Worm (Caenorhabditis elegans) whole organism, L1 larva: ENCODE data around the gene bud-13.

Source experiments
- fos-1 ChIP-seq: fragments of 150-350 bp; optimal IDR thresholded peaks from 2 replicates; lab custom pipeline; 2014; ENCODE audit warnings: missing biosample characterization, missing genetic modification characterization
- nhr-28 ChIP-seq: fragments of 150-350 bp; optimal IDR thresholded peaks from 2 replicates; lab custom pipeline; 2014; ENCODE audit warnings: missing biosample characterization, missing genetic modification characterization
- nhr-76 ChIP-seq: sonication (generic microtip); optimal IDR thresholded peaks from 2 replicates; lab custom pipeline; 2017; ENCODE audit warnings: missing biosample characterization, missing genetic modification characterization
- unc-30 ChIP-seq: sonication (generic microtip); optimal IDR thresholded peaks from 2 replicates; lab custom pipeline; 2017; ENCODE audit warnings: missing biosample characterization, missing genetic modification characterization

DNA sequence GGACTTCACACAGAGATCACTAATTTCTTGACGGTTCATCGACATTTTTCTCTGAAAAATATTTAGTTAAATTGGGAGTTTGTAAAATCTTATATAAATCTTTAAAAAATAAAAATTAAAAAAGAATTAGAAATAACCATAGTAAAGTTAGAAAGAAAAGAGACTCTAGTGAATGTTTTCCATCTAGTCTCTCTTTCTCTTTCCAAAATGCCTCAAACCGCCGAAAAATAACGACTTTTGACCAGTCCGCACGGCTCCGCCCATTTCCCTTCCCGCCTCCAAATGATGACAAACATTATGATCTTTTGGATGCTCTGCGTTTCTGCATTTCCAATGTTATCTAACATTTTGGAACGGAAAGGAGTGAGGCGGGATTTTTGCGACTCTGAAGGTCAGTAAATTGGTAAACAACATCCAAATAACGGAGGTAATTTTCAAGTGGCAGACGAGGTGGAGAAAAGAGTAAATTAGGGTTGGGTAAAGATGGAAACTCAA is 44.2 kb downstream of the bud-13 start, which contains the start of gene glb-1:
- TF ChIP-seq unc-30 (tag; lab: Kevin White, UChicago) (no peak), nhr-28 (tag; lab: Kevin White, UChicago) (no peak), fos-1 (tag; lab: Kevin White, UChicago) (no peak), nhr-76 (tag; lab: Kevin White, UChicago) (no peak)
